Fruit fly (Drosophila melanogaster): ENCODE results near the gene Kebab.
A peak's percentile ranks its signal among the peaks of the same experiment; 100 is the strongest.

Kebab gene

dm6 chr2L:2008980-2009954, 36.0 kb upstream of the Kebab start, which contains the start of gene CG4238 (continued):
- TF ChIP-seq Six4 (GFP tag; optimal IDR thresholded peaks at IDR 0.05): no peak
- TF ChIP-seq slp2 (GFP tag; optimal IDR thresholded peaks at IDR 0.05): no peak
- TF ChIP-seq HLH54F (GFP tag; optimal IDR thresholded peaks at IDR 0.05): no peak
- no peak for TF ChIP-seq fd96Cb (tag; optimal IDR thresholded peaks at IDR 0.05)
- TF ChIP-seq CG7271 (tag; optimal IDR thresholded peaks at IDR 0.05): no peak
- no peak for TF ChIP-seq Lim3 (GFP tag; IDR thresholded peaks at IDR 0.05)
- no peak for TF ChIP-seq Optix (GFP tag; IDR thresholded peaks at IDR 0.05)
- no peak for TF ChIP-seq seq (GFP tag; IDR thresholded peaks at IDR 0.05)
- no peak for TF ChIP-seq CG11560 (tag; IDR thresholded peaks at IDR 0.05)
- no peak for TF ChIP-seq klu (GFP tag; IDR thresholded peaks at IDR 0.05)
- no peak for TF ChIP-seq YL-1 (GFP tag; optimal IDR thresholded peaks at IDR 0.05)
- TF ChIP-seq CG9797 (GFP tag; optimal IDR thresholded peaks at IDR 0.05): no peak
- TF ChIP-seq CG16863 (GFP tag; optimal IDR thresholded peaks at IDR 0.05): no peak
- no peak for TF ChIP-seq Dip2 (GFP tag; IDR thresholded peaks at IDR 0.05)
- no peak for TF ChIP-seq lbe (GFP tag; optimal IDR thresholded peaks at IDR 0.05)
- no peak for TF ChIP-seq E2f1 (GFP tag; IDR thresholded peaks at IDR 0.05)
- TF ChIP-seq org-1 (GFP tag; optimal IDR thresholded peaks at IDR 0.05): no peak
- TF ChIP-seq Bgb (GFP tag; IDR thresholded peaks at IDR 0.05; ENCODE audit: partially characterized antibody): peak; percentile 69
- no peak for TF ChIP-seq twi (tag; optimal IDR thresholded peaks at IDR 0.05)
- TF ChIP-seq chm (GFP tag; IDR thresholded peaks at IDR 0.05): no peak
- no peak for TF ChIP-seq grau (tag; optimal IDR thresholded peaks at IDR 0.05)
- peak; percentile 89 for TF ChIP-seq mld (GFP tag; IDR thresholded peaks at IDR 0.05; ENCODE audit: partially characterized antibody)
- TF ChIP-seq CG11398 (GFP tag; optimal IDR thresholded peaks at IDR 0.05): no peak
- TF ChIP-seq CG11504 (tag; optimal IDR thresholded peaks at IDR 0.05): peak; percentile 46
- no peak for TF ChIP-seq pan (optimal IDR thresholded peaks at IDR 0.05)
- TF ChIP-seq pan (GFP tag; optimal IDR thresholded peaks at IDR 0.05 in 1 of 2, IDR thresholded peaks at IDR 0.05 in 1 of 2): no peak
- TF ChIP-seq CG4404 (GFP tag; IDR thresholded peaks at IDR 0.05): no peak
- no peak for TF ChIP-seq CG14441 (GFP tag; IDR thresholded peaks at IDR 0.05)
- no peak for TF ChIP-seq fu2 (GFP tag; optimal IDR thresholded peaks at IDR 0.05)
- no peak for TF ChIP-seq CG14014 (GFP tag; IDR thresholded peaks at IDR 0.05)
- TF ChIP-seq mam (GFP tag; optimal IDR thresholded peaks at IDR 0.05): no peak
- TF ChIP-seq CG11085 (GFP tag; IDR thresholded peaks at IDR 0.05): no peak
- no peak for TF ChIP-seq CG1024 (GFP tag; IDR thresholded peaks at IDR 0.05)
- TF ChIP-seq CG9876 (GFP tag; optimal IDR thresholded peaks at IDR 0.05): no peak
- TF ChIP-seq Gug (GFP tag; IDR thresholded peaks at IDR 0.05): no peak
- no peak for TF ChIP-seq CG10209 (GFP tag; optimal IDR thresholded peaks at IDR 0.05)
- TF ChIP-seq fd102C (GFP tag; optimal IDR thresholded peaks at IDR 0.05): no peak
- TF ChIP-seq CG15514 (GFP tag; optimal IDR thresholded peaks at IDR 0.05): peak; percentile 28
- TF ChIP-seq stwl (tag; optimal IDR thresholded peaks at IDR 0.05): peak; percentile 55
- no peak for TF ChIP-seq Rx (GFP tag; IDR thresholded peaks at IDR 0.05)
- no peak for TF ChIP-seq Meics (GFP tag; optimal IDR thresholded peaks at IDR 0.05)
- TF ChIP-seq MTF-1 (GFP tag; optimal IDR thresholded peaks at IDR 0.05; ENCODE audit: borderline replicate concordance): no peak
- peak; percentile 80 for TF ChIP-seq pita (GFP tag; optimal IDR thresholded peaks at IDR 0.05)
- TF ChIP-seq CG2116 (GFP tag; optimal IDR thresholded peaks at IDR 0.05): peak; percentile 9
- TF ChIP-seq CG7556 (GFP tag; optimal IDR thresholded peaks at IDR 0.05): no peak
- peak; percentile 57 for TF ChIP-seq HmgZ (tag; optimal IDR thresholded peaks at IDR 0.05)
- TF ChIP-seq Tbp (GFP tag; optimal IDR thresholded peaks at IDR 0.05): no peak
- no peak for TF ChIP-seq CG5180 (GFP tag; optimal IDR thresholded peaks at IDR 0.05)
- peak; percentile 99 to 100 for TF ChIP-seq crp (GFP tag; optimal IDR thresholded peaks at IDR 0.05)
- no peak for TF ChIP-seq ham (GFP tag; IDR thresholded peaks at IDR 0.05)

Measured in whole organism, embryonic.